Worm (Caenorhabditis elegans) whole organism, L2 larva: Measurements from ENCODE around the gene F01G10.6.

Experiments
- C34F6.9 ChIP-seq: fragments of 150-350 bp; optimal IDR thresholded peaks from 2 replicates; lab custom pipeline; 2014; ENCODE audit warnings: missing biosample characterization, missing genetic modification characterization
- R02D3.7 ChIP-seq: fragments of 150-350 bp; optimal IDR thresholded peaks from 2 replicates; lab custom pipeline; 2014; ENCODE audit warnings: missing biosample characterization, missing genetic modification characterization
- ZK546.5 ChIP-seq: sonication (generic microtip); optimal IDR thresholded peaks from 2 replicates; lab custom pipeline; 2017; ENCODE audit warnings: missing biosample characterization, missing genetic modification characterization
- alr-1 ChIP-seq: fragments of 150-350 bp; optimal IDR thresholded peaks from 2 replicates; lab custom pipeline; 2014; ENCODE audit warnings: missing biosample characterization, missing genetic modification characterization
- blmp-1 ChIP-seq: sonication (generic microtip); optimal IDR thresholded peaks from 2 replicates; lab custom pipeline; 2017; ENCODE audit warnings: missing genetic modification characterization, mild to moderate bottlenecking, missing compliant biosample characterization, antibody characterized with exemption, moderate library complexity; ENCODE audit not compliant: insufficient read depth
- ceh-16 ChIP-seq: fragments of 150-350 bp; optimal IDR thresholded peaks from 2 replicates; lab custom pipeline; 2014; ENCODE audit warnings: missing biosample characterization, missing genetic modification characterization
- crh-2 ChIP-seq: sonication (generic microtip); optimal IDR thresholded peaks from 2 replicates; lab custom pipeline; 2017; ENCODE audit warnings: missing biosample characterization, missing genetic modification characterization
- dmd-4 ChIP-seq: sonication (generic microtip); optimal IDR thresholded peaks from 2 replicates; lab custom pipeline; 2017; ENCODE audit warnings: missing biosample characterization, missing genetic modification characterization
- elt-3 ChIP-seq: sonication (generic microtip); optimal IDR thresholded peaks from 2 replicates; lab custom pipeline; 2017; ENCODE audit warnings: missing biosample characterization, missing genetic modification characterization
- fos-1 ChIP-seq: fragments of 150-350 bp; optimal IDR thresholded peaks from 2 replicates; lab custom pipeline; 2014; ENCODE audit warnings: missing biosample characterization, missing genetic modification characterization
- gmeb-1 ChIP-seq: fragments of 150-350 bp; optimal IDR thresholded peaks from 2 replicates; lab custom pipeline; 2014; ENCODE audit warnings: missing biosample characterization, missing genetic modification characterization
- lsy-2 ChIP-seq, 2 experiments: fragments of 150-350 bp in 1 of 2; sonication (generic microtip) in 1 of 2; optimal IDR thresholded peaks; 2 replicates each; lab custom pipeline; 2014 to 2017; ENCODE audit warnings: missing biosample characterization in 2 of 2, missing genetic modification characterization in 2 of 2
- mbf-1 ChIP-seq: sonication (generic microtip); optimal IDR thresholded peaks from 2 replicates; lab custom pipeline; 2017; ENCODE audit warnings: missing biosample characterization, missing genetic modification characterization
- nhr-10 ChIP-seq: sonication (generic microtip); optimal IDR thresholded peaks from 2 replicates; lab custom pipeline; 2017; ENCODE audit warnings: missing biosample characterization, missing genetic modification characterization
- nhr-12 ChIP-seq: fragments of 150-350 bp; optimal IDR thresholded peaks from 2 replicates; lab custom pipeline; 2014; ENCODE audit warnings: missing biosample characterization, missing genetic modification characterization
- nhr-129 ChIP-seq: fragments of 150-350 bp; optimal IDR thresholded peaks from 2 replicates; lab custom pipeline; 2014; ENCODE audit warnings: missing biosample characterization, missing genetic modification characterization
- nhr-77 ChIP-seq: fragments of 150-350 bp; optimal IDR thresholded peaks from 2 replicates; lab custom pipeline; 2014; ENCODE audit warnings: missing biosample characterization, missing genetic modification characterization
- peb-1 ChIP-seq: fragments of 150-350 bp; optimal IDR thresholded peaks from 2 replicates; lab custom pipeline; 2014; ENCODE audit warnings: missing biosample characterization, missing genetic modification characterization
- sem-4 ChIP-seq: fragments of 150-350 bp; optimal IDR thresholded peaks from 2 replicates; lab custom pipeline; 2014; ENCODE audit warnings: missing biosample characterization, missing genetic modification reagents, missing genetic modification characterization
- sma-3 ChIP-seq: sonication (generic microtip); optimal IDR thresholded peaks from 2 replicates; lab custom pipeline; 2016; ENCODE audit warnings: missing genetic modification reagents, missing genetic modification characterization, missing compliant biosample characterization
- sma-9 ChIP-seq, 2 experiments: fragments of 150-350 bp in 1 of 2; sonication (generic microtip) in 1 of 2; optimal IDR thresholded peaks; 2 replicates each; lab custom pipeline; 2014 to 2016; ENCODE audit warnings: missing genetic modification characterization in 2 of 2, mild to moderate bottlenecking in 1 of 2, missing biosample characterization in 1 of 2, missing compliant biosample characterization in 1 of 2, missing genetic modification reagents in 1 of 2, moderate library complexity in 1 of 2
- snpc-4 ChIP-seq: fragments of 150-350 bp; optimal IDR thresholded peaks from 2 replicates; lab custom pipeline; 2014; ENCODE audit warnings: missing biosample characterization, missing genetic modification characterization
- unc-55 ChIP-seq: fragments of 150-350 bp; sonication (generic microtip); optimal IDR thresholded peaks from 3 replicates; lab custom pipeline; 2014; ENCODE audit warnings: missing biosample characterization, missing genetic modification reagents, missing genetic modification characterization
- unc-62 ChIP-seq: fragments of 150-350 bp; optimal IDR thresholded peaks from 2 replicates; lab custom pipeline; 2014; ENCODE audit warnings: missing biosample characterization, missing genetic modification reagents, missing genetic modification characterization
- zag-1 ChIP-seq: fragments of 150-350 bp; optimal IDR thresholded peaks from 2 replicates; lab custom pipeline; 2014; ENCODE audit warnings: missing biosample characterization, missing genetic modification characterization
- ztf-4 ChIP-seq: fragments of 150-350 bp; optimal IDR thresholded peaks from 2 replicates; lab custom pipeline; 2014; ENCODE audit warnings: missing biosample characterization, missing genetic modification characterization

The F01G10.6 gene

DNA sequence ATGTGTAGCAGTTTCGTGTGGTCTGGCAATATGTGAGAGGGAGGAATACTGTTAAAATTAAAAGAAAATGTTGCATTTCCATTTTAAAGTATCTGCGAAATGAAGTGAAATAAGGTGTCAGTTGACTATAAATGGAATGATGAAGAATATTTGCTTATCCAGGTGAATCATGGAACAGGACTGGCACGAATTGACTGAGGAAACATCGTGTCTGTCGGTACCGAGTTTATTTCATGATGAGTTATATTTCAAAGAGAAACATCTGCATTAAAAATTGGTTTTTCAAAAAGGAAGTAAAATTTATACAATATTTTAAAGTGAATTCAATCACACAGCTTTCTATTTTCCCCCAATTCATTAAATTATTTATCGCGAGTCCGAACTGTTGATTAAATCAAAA, at the start of gene F01G10.6:
Gene F01G10.6, minus strand, starts transcription at position 101 of the 400 bp plus-strand sequence.
- TF ChIP-seq nhr-10 (tag; lab: Kevin White, UChicago): no peak

DNA sequence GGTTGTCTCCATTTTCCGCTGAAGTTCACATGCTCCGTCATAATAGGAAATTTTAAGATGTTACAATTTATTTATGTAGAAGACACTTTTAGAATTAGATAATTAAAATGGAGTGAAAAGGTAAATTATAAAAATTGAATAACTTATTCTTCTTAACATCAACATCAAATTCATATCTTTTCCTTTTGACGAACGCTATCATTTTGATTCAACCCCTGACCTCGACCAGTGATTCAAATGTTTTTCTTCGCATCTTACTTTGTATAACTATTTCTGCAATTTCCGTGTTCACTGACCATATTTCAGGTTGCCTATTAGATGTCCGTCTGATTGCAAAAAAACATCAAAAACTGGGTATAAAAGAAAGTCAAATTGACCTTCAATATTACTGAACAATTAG, 49.5 kb upstream of the F01G10.6 start, which contains the start of gene Y43C5A.7:
Gene Y43C5A.7, plus strand, starts transcription at position 301 of the 400 bp plus-strand sequence.
- TF ChIP-seq dmd-4 (tag; lab: Kevin White, UChicago) (no peak), blmp-1 (tag; lab: Kevin White, UChicago) (no peak), unc-62 (GFP tag; lab: Kevin White, UChicago) (no peak), fos-1 (no peak), sem-4 (no peak), snpc-4 (tag; lab: Kevin White, UChicago) (no peak), mbf-1 (tag; lab: Kevin White, UChicago) (no peak), nhr-10 (tag; lab: Kevin White, UChicago) (no peak), alr-1 (tag; lab: Kevin White, UChicago) (no peak), sma-9 (GFP tag; optimal IDR thresholded peaks at IDR 0.05; lab: Kevin White, UChicago) (no peak), sma-9 (tag; optimal IDR thresholded peaks at IDR 0.05; lab: Kevin White, UChicago) (no peak), ZK546.5 (tag; lab: Kevin White, UChicago) (no peak)
- TF ChIP-seq, all 48 proteins: peak for 0

DNA sequence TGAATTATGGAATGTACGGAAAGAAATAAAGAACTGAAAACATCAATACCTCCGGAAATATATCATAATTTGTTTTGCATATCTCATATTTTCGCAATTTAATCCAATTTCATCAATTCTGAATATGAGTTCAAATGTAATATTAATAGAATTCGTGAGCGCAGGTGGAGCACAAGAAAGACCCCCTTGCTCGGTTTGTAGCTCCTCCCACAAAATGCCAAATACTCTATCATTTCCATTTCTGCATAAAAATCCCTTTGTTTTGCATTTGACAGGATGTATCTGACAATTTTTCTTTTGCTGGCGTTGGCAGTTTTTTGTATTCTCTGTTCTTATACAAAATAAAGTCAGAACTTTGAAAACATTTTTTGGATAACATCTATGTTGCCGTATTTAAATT, 47.6 kb upstream of the F01G10.6 start:
- TF ChIP-seq sma-3: no peak
- no peak for TF ChIP-seq R02D3.7 (tag; lab: Kevin White, UChicago)
- no peak for TF ChIP-seq C34F6.9
- TF ChIP-seq nhr-129: no peak
- TF ChIP-seq elt-3 (tag; lab: Kevin White, UChicago): no peak
- TF ChIP-seq crh-2: no peak
- TF ChIP-seq blmp-1 (tag; lab: Kevin White, UChicago): no peak
- TF ChIP-seq ztf-4 (tag; lab: Kevin White, UChicago): no peak
- TF ChIP-seq dmd-4 (tag; lab: Kevin White, UChicago): no peak

DNA sequence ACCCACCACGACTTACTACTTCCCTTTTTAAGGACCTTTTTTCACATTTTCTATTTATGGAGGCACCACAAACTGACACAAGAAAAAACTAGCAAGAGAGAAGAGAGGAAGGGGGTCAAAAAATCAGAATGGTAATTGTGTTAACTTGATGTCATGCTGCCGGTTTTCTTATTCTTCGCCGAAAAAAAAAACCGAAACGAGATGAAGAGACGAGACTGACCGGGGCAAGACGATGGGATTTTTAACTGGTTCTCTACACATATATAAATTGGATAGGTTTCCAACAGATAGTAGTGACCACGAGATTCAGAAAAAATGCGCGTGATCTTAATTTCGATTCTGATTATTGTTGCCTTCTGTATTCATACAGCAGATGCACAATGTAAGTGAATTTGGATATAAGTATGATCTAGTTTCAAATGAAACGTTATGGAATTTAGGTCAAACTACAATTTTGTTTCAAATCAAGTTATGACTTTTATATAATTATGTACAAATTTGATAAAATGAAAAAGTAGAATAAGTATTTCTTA, 46.4 kb upstream of the F01G10.6 start, which contains the start of gene Y43C5A.3:
Gene Y43C5A.3, plus strand, starts transcription at position 256 of the 533 bp plus-strand sequence.
- TF ChIP-seq sma-3 (peak; percentile 21), lsy-2 (tag; optimal IDR thresholded peaks at IDR 0.05; lab: Kevin White, UChicago) (no peak), ztf-4 (tag; lab: Kevin White, UChicago) (no peak), nhr-77 (tag; lab: Kevin White, UChicago) (no peak), ceh-16 (tag; lab: Kevin White, UChicago) (no peak), ZK546.5 (tag; lab: Kevin White, UChicago) (no peak), zag-1 (no peak), fos-1 (no peak), sem-4 (no peak), gmeb-1 (no peak), peb-1 (tag; lab: Kevin White, UChicago) (no peak), blmp-1 (tag; lab: Kevin White, UChicago) (no peak), unc-62 (GFP tag; lab: Kevin White, UChicago) (no peak), elt-3 (tag; lab: Kevin White, UChicago) (no peak), unc-55 (GFP tag; lab: Kevin White, UChicago) (no peak), nhr-129 (peak; percentile 11), crh-2 (peak; percentile 13), mbf-1 (tag; lab: Kevin White, UChicago) (no peak)

DNA sequence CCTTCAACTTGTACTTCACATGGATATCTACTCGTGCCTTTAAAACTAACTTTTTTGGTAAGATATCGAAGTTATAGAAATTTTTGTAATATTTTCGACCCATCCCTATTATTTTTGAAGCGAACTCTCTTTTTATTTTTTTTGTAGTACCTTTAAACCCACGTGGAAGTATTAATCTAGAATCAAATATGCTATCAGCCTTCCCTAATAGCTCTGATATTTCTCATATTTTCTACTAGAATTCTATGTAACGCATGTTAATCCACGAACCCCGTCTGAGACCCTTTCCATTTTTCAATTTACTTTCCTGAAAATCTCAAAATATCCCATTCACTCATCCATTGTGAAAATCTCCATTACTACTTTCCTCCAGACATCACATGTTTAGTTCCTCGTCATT, 45.9 kb upstream of the F01G10.6 start:
- TF ChIP-seq unc-55 (GFP tag; lab: Kevin White, UChicago): no peak
- no peak for TF ChIP-seq ztf-4 (tag; lab: Kevin White, UChicago)
- no peak for TF ChIP-seq mbf-1 (tag; lab: Kevin White, UChicago)
- TF ChIP-seq nhr-12 (tag; lab: Kevin White, UChicago): no peak
- no peak for TF ChIP-seq R02D3.7 (tag; lab: Kevin White, UChicago)
- TF ChIP-seq gmeb-1: no peak
- TF ChIP-seq nhr-77 (tag; lab: Kevin White, UChicago): no peak
- TF ChIP-seq elt-3 (tag; lab: Kevin White, UChicago): no peak
- TF ChIP-seq nhr-10 (tag; lab: Kevin White, UChicago): no peak
- no peak for TF ChIP-seq sma-3
- TF ChIP-seq snpc-4 (tag; lab: Kevin White, UChicago): no peak

DNA sequence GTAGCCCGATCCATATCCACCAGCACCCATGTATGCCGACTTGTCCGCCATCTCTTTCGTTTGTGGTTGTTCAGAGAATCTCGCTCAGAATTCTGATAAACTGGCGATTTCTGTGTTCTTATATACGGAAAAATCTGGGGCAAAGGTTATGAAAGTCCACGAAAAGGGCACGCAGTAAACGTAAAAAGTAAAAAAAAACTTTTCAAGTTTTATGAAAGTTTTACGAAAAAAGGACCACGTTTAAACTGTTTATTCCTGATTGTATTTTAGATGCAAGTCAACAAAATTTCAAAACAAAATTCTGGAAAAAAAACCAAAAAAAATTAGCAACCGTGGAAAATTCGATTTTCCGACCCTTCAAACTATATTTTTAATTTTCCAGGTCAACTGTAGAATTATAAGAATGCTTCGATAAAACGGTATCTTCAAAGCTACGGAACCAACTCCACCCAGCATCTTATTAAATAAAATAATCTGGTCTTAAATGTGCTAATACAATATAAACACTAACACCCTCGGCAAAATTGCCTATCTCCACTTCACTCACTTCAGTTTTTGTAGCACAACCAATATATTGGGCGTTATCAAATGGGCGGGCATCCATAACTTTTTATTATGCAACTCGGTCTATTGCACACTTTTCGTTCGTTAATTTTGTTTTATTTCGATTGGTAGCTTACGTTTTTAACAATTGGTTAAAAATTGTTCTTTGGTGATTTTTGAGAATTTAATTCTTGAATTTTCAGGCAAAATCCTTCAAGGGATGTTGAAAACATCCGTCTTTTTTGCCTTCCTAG, 41.9 kb upstream of the F01G10.6 start, which contains the start of the genes nspd-7 and Y43C5A.2:
Gene nspd-7, minus strand, starts transcription at position 51 of the 797 bp plus-strand sequence.
Gene Y43C5A.2, plus strand, starts transcription at position 747 of the 797 bp plus-strand sequence.
- TF ChIP-seq crh-2: peak; percentile 9
- TF ChIP-seq nhr-77 (tag; lab: Kevin White, UChicago): no peak
- TF ChIP-seq, all 48 proteins: peak for 1
